Worm (Caenorhabditis elegans): ENCODE results near the gene C34H4.1.

DNA sequence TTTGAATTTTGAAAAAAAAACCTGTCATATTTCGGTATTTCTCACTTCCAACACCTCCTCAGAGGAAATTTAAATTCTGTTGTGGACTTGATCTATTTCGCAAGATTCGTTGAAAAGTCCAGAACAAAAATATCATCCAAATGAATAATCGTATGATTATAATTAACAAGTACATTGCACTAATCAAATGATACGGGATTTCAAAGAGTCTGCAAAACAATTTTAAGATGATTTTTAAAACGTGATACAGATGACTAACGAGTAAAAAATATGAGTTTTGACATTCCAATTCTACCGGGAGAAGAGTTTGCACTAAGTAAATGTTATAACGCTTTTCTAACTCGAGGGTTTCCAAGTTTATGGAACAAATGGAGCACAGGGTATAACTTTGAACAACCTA is 33.0 kb upstream of the C34H4.1 start:
- TF ChIP-seq unc-62 (GFP tag; optimal IDR thresholded peaks at IDR 0.05) (no peak), lsy-2 (tag; optimal IDR thresholded peaks at IDR 0.05) (no peak), bed-3 (GFP tag; optimal IDR thresholded peaks at IDR 0.05) (no peak), mab-5 (tag; optimal IDR thresholded peaks at IDR 0.05) (no peak), ceh-43 (GFP tag; optimal IDR thresholded peaks at IDR 0.05) (no peak), snpc-4 (tag; optimal IDR thresholded peaks at IDR 0.05) (no peak), tbx-8 (GFP tag; optimal IDR thresholded peaks at IDR 0.05) (no peak), sptf-1 (tag; optimal IDR thresholded peaks at IDR 0.05) (no peak)

All from whole organism, mixed stage, embryonic.